Worm (Caenorhabditis elegans) whole organism, L3 larva: ENCODE measurements around the gene fat-5.

Experiments used
- R02D3.7 ChIP-seq: fragments of 150-350 bp; optimal IDR thresholded peaks from 2 replicates; lab custom pipeline; 2014; ENCODE audit warnings: missing biosample characterization, missing genetic modification characterization
- ceh-82 ChIP-seq: fragments of 150-350 bp; optimal IDR thresholded peaks from 2 replicates; lab custom pipeline; 2014; ENCODE audit warnings: missing biosample characterization, missing genetic modification characterization
- elt-1 ChIP-seq: fragments of 150-350 bp; optimal IDR thresholded peaks from 2 replicates; lab custom pipeline; 2014; ENCODE audit warnings: missing biosample characterization, missing genetic modification characterization
- nhr-28 ChIP-seq: fragments of 150-350 bp; optimal IDR thresholded peaks from 2 replicates; lab custom pipeline; 2014; ENCODE audit warnings: missing biosample characterization, missing genetic modification characterization
- nhr-77 ChIP-seq: fragments of 150-350 bp; optimal IDR thresholded peaks from 2 replicates; lab custom pipeline; 2014; ENCODE audit warnings: missing biosample characterization, missing genetic modification characterization
- unc-62 ChIP-seq: fragments of 150-350 bp; sonication (generic microtip); optimal IDR thresholded peaks from 4 replicates; lab custom pipeline; 2014; ENCODE audit warnings: missing biosample characterization, missing genetic modification reagents, missing genetic modification characterization
- zag-1 ChIP-seq: fragments of 150-350 bp; optimal IDR thresholded peaks from 2 replicates; lab custom pipeline; 2014; ENCODE audit warnings: missing biosample characterization, missing genetic modification characterization
- ztf-11 ChIP-seq: fragments of 150-350 bp; optimal IDR thresholded peaks from 2 replicates; lab custom pipeline; 2014; ENCODE audit warnings: missing biosample characterization, missing genetic modification characterization

DNA sequence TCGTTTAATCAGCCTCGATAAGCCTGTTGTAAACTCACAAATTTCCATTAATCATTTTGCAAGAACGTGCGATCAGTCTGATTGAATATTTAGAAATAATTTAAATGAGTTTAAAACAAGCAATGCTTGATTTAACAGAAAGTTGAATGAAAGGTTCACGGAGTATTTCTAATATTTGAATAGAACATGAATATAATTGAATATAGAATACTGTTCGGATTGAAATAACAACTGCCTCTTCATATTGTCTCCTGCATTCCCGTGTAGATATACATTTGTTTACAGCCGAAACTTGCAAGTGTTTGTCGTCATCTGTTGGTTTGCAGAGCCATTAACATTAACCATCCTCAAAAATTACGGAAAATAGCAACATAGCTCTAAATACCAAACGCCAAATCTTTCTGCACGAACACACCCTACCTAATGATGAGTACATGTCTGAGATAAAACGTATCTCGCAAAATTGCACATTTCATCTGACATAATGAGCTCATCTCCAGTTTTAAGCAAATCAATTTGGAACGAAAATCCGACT, 24.0 kb upstream of the fat-5 start, which contains the start of the genes Y26G10.5 and srh-32:
- TF ChIP-seq elt-1 (tag; lab: Kevin White, UChicago) (no peak), ceh-82 (tag; lab: Kevin White, UChicago) (no peak), nhr-77 (tag; lab: Kevin White, UChicago) (no peak), ztf-11 (tag; lab: Kevin White, UChicago) (no peak), nhr-28 (tag; lab: Kevin White, UChicago) (no peak), R02D3.7 (tag; lab: Kevin White, UChicago) (no peak), zag-1 (tag; lab: Kevin White, UChicago) (no peak), unc-62 (GFP tag; lab: Kevin White, UChicago) (no peak)
